Worm (Caenorhabditis elegans) whole organism, L4 larva: ENCODE measurements around the gene mrps-33.
A peak's percentile ranks its signal among the peaks of the same experiment; 100 is the strongest.

Experiments
- F10B5.3 ChIP-seq: sonication (generic microtip); optimal IDR thresholded peaks from 2 replicates; lab custom pipeline; 2016; ENCODE audit warnings: mild to moderate bottlenecking, missing genetic modification characterization, missing compliant biosample characterization
- F26F4.8 ChIP-seq: fragments of 200-800 bp; sonication (Bioruptor generic); conservative IDR thresholded peaks from 2 replicates; pipeline ENCODE4 v1.3.6; 2022; ENCODE audit warnings: missing genetic modification characterization, missing compliant biosample characterization
- T20F7.1 ChIP-seq: fragments of 200-800 bp; sonication (Bioruptor generic); optimal IDR thresholded peaks from 2 replicates; lab custom pipeline; 2018; ENCODE audit warnings: mild to moderate bottlenecking, missing genetic modification characterization, missing compliant biosample characterization
- T26A8.4 ChIP-seq: fragments of 200-800 bp; sonication (Bioruptor generic); IDR thresholded peaks from 2 replicates; pipeline ENCODE4 v1.3.6; 2022; ENCODE audit warnings: missing genetic modification characterization, missing compliant biosample characterization
- Y48G9A.11 ChIP-seq: fragments of 200-800 bp; sonication (Bioruptor generic); IDR thresholded peaks from 2 replicates; pipeline ENCODE4 v1.3.6; 2022; ENCODE audit warnings: missing genetic modification reagents, missing genetic modification characterization, missing compliant biosample characterization
- ama-1 ChIP-seq: fragments of 150-350 bp; optimal IDR thresholded peaks from 2 replicates; lab custom pipeline; 2014; ENCODE audit warnings: inconsistent platforms, mixed read lengths
- ceh-28 ChIP-seq: fragments of 150-350 bp; optimal IDR thresholded peaks from 2 replicates; lab custom pipeline; 2014; ENCODE audit warnings: missing biosample characterization, missing genetic modification reagents, missing genetic modification characterization
- ceh-32 ChIP-seq: sonication (generic microtip); optimal IDR thresholded peaks from 2 replicates; lab custom pipeline; 2016; ENCODE audit warnings: mild to moderate bottlenecking, missing genetic modification characterization, missing compliant biosample characterization; ENCODE audit not compliant: poor library complexity
- ceh-82 ChIP-seq: sonication (generic microtip); optimal IDR thresholded peaks from 2 replicates; lab custom pipeline; 2017; ENCODE audit warnings: missing biosample characterization, missing genetic modification characterization
- dmd-8 ChIP-seq: fragments of 200-800 bp; sonication (Bioruptor generic); IDR thresholded peaks from 2 replicates; pipeline ENCODE4 v1.3.6; 2022; ENCODE audit warnings: missing genetic modification characterization, missing compliant biosample characterization
- egl-43 ChIP-seq: fragments of 200-800 bp; sonication (Bioruptor generic); IDR thresholded peaks from 2 replicates; pipeline ENCODE4 v1.3.6; 2022; ENCODE audit warnings: missing genetic modification reagents, missing genetic modification characterization, missing compliant biosample characterization
- fkh-10 ChIP-seq: fragments of 150-350 bp; optimal IDR thresholded peaks from 2 replicates; lab custom pipeline; 2014; ENCODE audit warnings: missing biosample characterization, missing genetic modification reagents, missing genetic modification characterization
- fos-1 ChIP-seq: fragments of 150-350 bp; optimal IDR thresholded peaks from 2 replicates; lab custom pipeline; 2014; ENCODE audit warnings: missing biosample characterization, missing genetic modification characterization
- hif-1 ChIP-seq, 2 experiments: sonication (generic microtip); optimal IDR thresholded peaks; 2 replicates each; lab custom pipeline; 2016 to 2017; ENCODE audit warnings: missing compliant biosample characterization in 2 of 2, missing genetic modification characterization in 2 of 2, missing genetic modification reagents in 2 of 2, missing genotype in 2 of 2, mild to moderate bottlenecking in 1 of 2
- hlh-11 ChIP-seq: fragments of 200-800 bp; sonication (Bioruptor generic); optimal IDR thresholded peaks from 2 replicates; lab custom pipeline; 2018; ENCODE audit warnings: mild to moderate bottlenecking, missing genetic modification characterization, missing compliant biosample characterization
- hmg-1.1 ChIP-seq: fragments of 200-800 bp; sonication (Bioruptor generic); IDR thresholded peaks from 2 replicates; pipeline ENCODE4 v1.3.6; 2022; ENCODE audit warnings: missing genetic modification reagents, missing genetic modification characterization, missing compliant biosample characterization
- lin-15B ChIP-seq: fragments of 150-350 bp; sonication (generic microtip); optimal IDR thresholded peaks from 3 replicates; lab custom pipeline; 2014; ENCODE audit warnings: missing biosample characterization, missing genetic modification characterization
- lin-38 ChIP-seq: fragments of 200-800 bp; sonication (Bioruptor generic); IDR thresholded peaks from 2 replicates; pipeline ENCODE4 v1.3.6; 2022; ENCODE audit warnings: missing genetic modification reagents, missing genetic modification characterization, missing compliant biosample characterization
- lir-3 ChIP-seq: sonication (generic microtip); optimal IDR thresholded peaks from 2 replicates; lab custom pipeline; 2016; ENCODE audit warnings: mild to moderate bottlenecking, missing genetic modification characterization, missing compliant biosample characterization
- madf-5 ChIP-seq, 2 experiments: fragments of 200-800 bp; sonication (Bioruptor generic); IDR thresholded peaks; 2 replicates each; pipeline ENCODE4 v1.3.6; 2022; ENCODE audit warnings: missing compliant biosample characterization in 2 of 2, missing genetic modification characterization in 2 of 2
- mdt-29 ChIP-seq: fragments of 200-800 bp; sonication (Bioruptor generic); IDR thresholded peaks from 2 replicates; pipeline ENCODE4 v1.3.6; 2022; ENCODE audit warnings: missing genetic modification reagents, missing genetic modification characterization, missing compliant biosample characterization
- mxl-2 ChIP-seq: fragments of 200-800 bp; sonication (Bioruptor generic); conservative IDR thresholded peaks from 2 replicates; pipeline ENCODE4 v1.3.6; 2022; ENCODE audit warnings: missing genetic modification reagents, missing genetic modification characterization, missing compliant biosample characterization
- nhr-102 ChIP-seq: sonication (generic microtip); optimal IDR thresholded peaks from 2 replicates; lab custom pipeline; 2016; ENCODE audit warnings: mild to moderate bottlenecking, missing genetic modification characterization, moderate library complexity, missing compliant biosample characterization
- nhr-11 ChIP-seq: fragments of 150-350 bp; optimal IDR thresholded peaks from 2 replicates; lab custom pipeline; 2014; ENCODE audit warnings: missing biosample characterization, missing genetic modification characterization
- nhr-111 ChIP-seq: fragments of 200-800 bp; sonication (Bioruptor generic); optimal IDR thresholded peaks from 2 replicates; lab custom pipeline; 2018; ENCODE audit warnings: mild to moderate bottlenecking, missing genetic modification characterization, missing compliant biosample characterization
- nhr-237 ChIP-seq: sonication (generic microtip); optimal IDR thresholded peaks from 2 replicates; lab custom pipeline; 2017; ENCODE audit warnings: missing biosample characterization, missing genetic modification characterization
- nhr-25 ChIP-seq: sonication (generic microtip); optimal IDR thresholded peaks from 2 replicates; lab custom pipeline; 2017; ENCODE audit warnings: missing genetic modification characterization, mild to moderate bottlenecking, missing compliant biosample characterization, antibody characterized with exemption, moderate library complexity, borderline replicate concordance; ENCODE audit not compliant: insufficient read depth
- nhr-6 ChIP-seq: fragments of 150-350 bp; optimal IDR thresholded peaks from 2 replicates; lab custom pipeline; 2014; ENCODE audit warnings: missing biosample characterization, missing genetic modification characterization
- pha-4 ChIP-seq, 2 experiments: fragments of 150-350 bp in 1 of 2; fragments of 200-800 bp in 1 of 2; sonication (Bioruptor generic) in 1 of 2; IDR thresholded peaks in 1 of 2; optimal IDR thresholded peaks in 1 of 2; 2 replicates each; pipeline versions ENCODE4 v1.3.6 to Lab custom; 2014 to 2022; ENCODE audit warnings: missing genetic modification characterization in 2 of 2, missing genetic modification reagents in 2 of 2, missing biosample characterization in 1 of 2, missing compliant biosample characterization in 1 of 2
- pqm-1 ChIP-seq: sonication (generic microtip); optimal IDR thresholded peaks from 2 replicates; lab custom pipeline; 2017; ENCODE audit warnings: missing biosample characterization, missing genetic modification characterization
- rbr-2 ChIP-seq: sonication (generic microtip); optimal IDR thresholded peaks from 2 replicates; lab custom pipeline; 2016; ENCODE audit warnings: missing genotype, missing genetic modification characterization, missing compliant biosample characterization
- sdz-12 ChIP-seq: fragments of 200-800 bp; sonication (Bioruptor generic); optimal IDR thresholded peaks from 2 replicates; lab custom pipeline; 2018; ENCODE audit warnings: mild to moderate bottlenecking, missing genetic modification characterization, missing compliant biosample characterization
- set-16 ChIP-seq: fragments of 200-800 bp; sonication (Bioruptor generic); IDR thresholded peaks from 2 replicates; pipeline ENCODE4 v1.3.6; 2022; ENCODE audit warnings: missing genetic modification reagents, missing genetic modification characterization, missing compliant biosample characterization
- snpc-1.2 ChIP-seq: fragments of 200-800 bp; sonication (Bioruptor generic); IDR thresholded peaks from 2 replicates; pipeline ENCODE4 v1.3.6; 2022; ENCODE audit warnings: missing genetic modification reagents, missing genetic modification characterization, missing compliant biosample characterization
- unc-130 ChIP-seq: sonication (generic microtip); optimal IDR thresholded peaks from 2 replicates; lab custom pipeline; 2016; ENCODE audit warnings: missing genetic modification reagents, missing genetic modification characterization, missing compliant biosample characterization
- zag-1 ChIP-seq: fragments of 150-350 bp; optimal IDR thresholded peaks from 2 replicates; lab custom pipeline; 2014; ENCODE audit warnings: missing biosample characterization, missing genetic modification characterization
- zfp-2 ChIP-seq: sonication (generic microtip); optimal IDR thresholded peaks from 2 replicates; lab custom pipeline; 2016; ENCODE audit warnings: mild to moderate bottlenecking, missing genetic modification characterization, missing compliant biosample characterization
- zfp-3 ChIP-seq: fragments of 200-800 bp; sonication (Bioruptor generic); conservative IDR thresholded peaks from 2 replicates; pipeline ENCODE4 v1.3.6; 2022; ENCODE audit warnings: missing genetic modification reagents, missing genetic modification characterization, missing compliant biosample characterization
- zip-11 ChIP-seq: fragments of 200-800 bp; sonication (Bioruptor generic); IDR thresholded peaks from 2 replicates; pipeline ENCODE4 v1.3.6; 2022; ENCODE audit warnings: missing genetic modification characterization, missing compliant biosample characterization

Gene mrps-33

ce11 chrIV:8754727-8755126 lies 14.9 kb upstream of the mrps-33 start, which contains the start of gene elli-1:
elli-1 (minus strand) TSS chrIV:8754827.
- TF ChIP-seq T26A8.4 = no peak
- no peak for TF ChIP-seq ceh-28 (tag; lab: Kevin White, UChicago)
- TF ChIP-seq Y48G9A.11 (GFP tag; lab: Robert Waterston, UW) = no peak
- no peak for TF ChIP-seq lin-15B
- no peak for TF ChIP-seq fkh-10 (GFP tag; lab: Kevin White, UChicago)
- TF ChIP-seq nhr-11 (tag; lab: Kevin White, UChicago) = no peak
- no peak for TF ChIP-seq zfp-3 (GFP tag; lab: Robert Waterston, UW)
- TF ChIP-seq hif-1 (tag; optimal IDR thresholded peaks at IDR 0.05; lab: Kevin White, UChicago) = no peak
- TF ChIP-seq F26F4.8 = no peak
- TF ChIP-seq fos-1 (tag; lab: Kevin White, UChicago) = no peak
- TF ChIP-seq ceh-32 (tag; lab: Kevin White, UChicago) = no peak
- TF ChIP-seq nhr-111 (GFP tag; lab: Kevin White, UChicago) = no peak

ce11 chrIV:8754146-8754545 lies 14.3 kb upstream of the mrps-33 start:
- TF ChIP-seq hlh-11 (tag; lab: Kevin White, UChicago) = no peak
- 0 out of 2 replicates have a peak, but pooled peaks have one; percentile 6 for TF ChIP-seq snpc-1.2 (GFP tag; lab: Robert Waterston, UW)
- no peak for TF ChIP-seq unc-130 (GFP tag; lab: Kevin White, UChicago)

- peak; percentile 34; the same call in 1 of the 2 replicates for TF ChIP-seq snpc-1.2 (GFP tag; lab: Robert Waterston, UW)
- no peak for TF ChIP-seq zip-11
Measured at ce11 chrIV:8752492-8752891, 12.7 kb upstream of the mrps-33 start.

- no peak for TF ChIP-seq dmd-8 (GFP tag; lab: Robert Waterston, UW)
- TF ChIP-seq nhr-25 = no peak
- TF ChIP-seq ceh-82 = no peak
- no peak for TF ChIP-seq sdz-12
- TF ChIP-seq ceh-28 (tag; lab: Kevin White, UChicago) = no peak
- TF ChIP-seq lin-38 (GFP tag; lab: Robert Waterston, UW) = no peak
- no peak for TF ChIP-seq pha-4 (GFP tag; IDR thresholded peaks at IDR 0.05; lab: Robert Waterston, UW)
- no peak for TF ChIP-seq pha-4 (tag; optimal IDR thresholded peaks at IDR 0.05; lab: Kevin White, UChicago)
- no peak for TF ChIP-seq snpc-1.2 (GFP tag; lab: Robert Waterston, UW)
- no peak for TF ChIP-seq F26F4.8
- TF ChIP-seq T20F7.1 (GFP tag; lab: Kevin White, UChicago) = no peak
- TF ChIP-seq hmg-1.1 = no peak
- no peak for TF ChIP-seq madf-5 (GFP tag; IDR thresholded peaks at IDR 0.05; lab: Robert Waterston, UW)
- no peak for TF ChIP-seq set-16 (GFP tag; lab: Robert Waterston, UW)
- no peak for TF ChIP-seq nhr-6 (tag; lab: Kevin White, UChicago)
- no peak for TF ChIP-seq mdt-29 (GFP tag; lab: Robert Waterston, UW)
- TF ChIP-seq nhr-102 (tag; lab: Kevin White, UChicago) = no peak
- TF ChIP-seq ama-1 (lab: Kevin White, UChicago) = no peak
Measured at ce11 chrIV:8748967-8749366, 9.1 kb upstream of the mrps-33 start.

ce11 chrIV:8745591-8746302 lies 5.9 kb upstream of the mrps-33 start, which contains the start of the genes F20C5.7 and parg-1:
F20C5.7 (minus strand) TSS chrIV:8745691.
parg-1 (plus strand) TSS chrIV:8746252.
- TF ChIP-seq egl-43 (GFP tag; lab: Robert Waterston, UW) (no peak), hif-1 (tag; optimal IDR thresholded peaks at IDR 0.05; lab: Kevin White, UChicago) (no peak), pqm-1 (tag; lab: Kevin White, UChicago) (no peak), lir-3 (tag; lab: Kevin White, UChicago) (no peak), nhr-237 (tag; lab: Kevin White, UChicago) (no peak), snpc-1.2 (GFP tag; lab: Robert Waterston, UW) (no peak), hmg-1.1 (no peak), zfp-2 (tag; lab: Kevin White, UChicago) (no peak), sdz-12 (no peak), fos-1 (tag; lab: Kevin White, UChicago) (no peak), zag-1 (tag; lab: Kevin White, UChicago) (no peak), F10B5.3 (no peak), mxl-2 (GFP tag; lab: Robert Waterston, UW) (no peak), rbr-2 (no peak)
